Worm (Caenorhabditis elegans) whole organism, young adult: Measurements from ENCODE around the gene nas-15.
A peak's percentile ranks its signal among the peaks of the same experiment; 100 is the strongest.

Experiments used
- B0019.2 ChIP-seq: fragments of 200-800 bp; sonication (Bioruptor generic); conservative IDR thresholded peaks from 2 replicates; pipeline ENCODE4 v1.3.6; 2022; ENCODE audit warnings: missing genetic modification reagents, missing genetic modification characterization, missing compliant biosample characterization
- B0035.1 ChIP-seq: sonication (generic microtip); optimal IDR thresholded peaks from 2 replicates; lab custom pipeline; 2016; ENCODE audit warnings: missing genetic modification characterization, mild to moderate bottlenecking, missing compliant biosample characterization, missing genotype, missing genetic modification reagents
- B0261.1 ChIP-seq: sonication (generic microtip); optimal IDR thresholded peaks from 2 replicates; lab custom pipeline; 2016; ENCODE audit warnings: mild to moderate bottlenecking, missing genetic modification characterization, moderate library complexity, missing compliant biosample characterization
- B0336.3 ChIP-seq: fragments of 200-800 bp; sonication (Bioruptor generic); IDR thresholded peaks from 2 replicates; pipeline ENCODE4 v1.3.6; 2022; ENCODE audit warnings: missing genetic modification characterization, missing compliant biosample characterization
- F10E7.11 ChIP-seq: sonication (generic microtip); optimal IDR thresholded peaks from 2 replicates; lab custom pipeline; 2017; ENCODE audit warnings: mild to moderate bottlenecking, missing genetic modification characterization, moderate library complexity, missing compliant biosample characterization
- F23B12.7 ChIP-seq: sonication (generic microtip); optimal IDR thresholded peaks from 2 replicates; lab custom pipeline; 2017; ENCODE audit warnings: missing genetic modification characterization, mild to moderate bottlenecking, missing compliant biosample characterization, antibody characterized with exemption, moderate library complexity; ENCODE audit not compliant: insufficient read depth
- F33H1.4 ChIP-seq: fragments of 200-800 bp; sonication (Bioruptor generic); IDR thresholded peaks from 2 replicates; pipeline ENCODE4 v1.3.6; 2022; ENCODE audit warnings: missing genetic modification reagents, missing genetic modification characterization, missing compliant biosample characterization
- F55B11.4 ChIP-seq: sonication (generic microtip); optimal IDR thresholded peaks from 2 replicates; lab custom pipeline; 2016; ENCODE audit warnings: missing compliant biosample characterization, missing genetic modification characterization, borderline replicate concordance; ENCODE audit not compliant: insufficient read depth
- K11D2.4 ChIP-seq: fragments of 200-800 bp; sonication (Bioruptor generic); IDR thresholded peaks from 2 replicates; pipeline ENCODE4 v1.3.6; 2022; ENCODE audit warnings: missing genetic modification reagents, missing genetic modification characterization, missing compliant biosample characterization
- T26A5.8 ChIP-seq: sonication (generic microtip); optimal IDR thresholded peaks from 2 replicates; lab custom pipeline; 2016; ENCODE audit warnings: missing genetic modification characterization, missing compliant biosample characterization
- Y53G8AR.9 ChIP-seq: fragments of 200-800 bp; sonication (Bioruptor generic); conservative IDR thresholded peaks from 2 replicates; pipeline ENCODE4 v1.3.6; 2022; ENCODE audit warnings: missing genetic modification reagents, missing genetic modification characterization, missing compliant biosample characterization
- Y79H2A.3 ChIP-seq: fragments of 200-800 bp; sonication (Bioruptor generic); conservative IDR thresholded peaks from 2 replicates; pipeline ENCODE4 v1.3.6; 2022; ENCODE audit warnings: missing genetic modification reagents, missing genetic modification characterization, missing compliant biosample characterization
- ZK185.1 ChIP-seq: sonication (generic microtip); optimal IDR thresholded peaks from 2 replicates; lab custom pipeline; 2016; ENCODE audit warnings: mild to moderate bottlenecking, missing genetic modification characterization, missing compliant biosample characterization; ENCODE audit not compliant: poor library complexity, severe bottlenecking
- akir-1 ChIP-seq: fragments of 200-800 bp; sonication (Bioruptor generic); optimal IDR thresholded peaks from 2 replicates; lab custom pipeline; 2018; ENCODE audit warnings: mild to moderate bottlenecking, missing genetic modification characterization, moderate library complexity, missing compliant biosample characterization
- ama-1 ChIP-seq, 3 experiments: fragments of 150-350 bp in 1 of 3; sonication (generic microtip) in 2 of 3; optimal IDR thresholded peaks; 2 replicates each; lab custom pipeline; 2014 to 2018; ENCODE audit warnings: missing biosample characterization in 2 of 3, missing genetic modification characterization in 2 of 3, missing genetic modification reagents in 2 of 3
- aptf-2 ChIP-seq: fragments of 200-800 bp; sonication (Bioruptor generic); conservative IDR thresholded peaks from 2 replicates; pipeline ENCODE4 v1.3.6; 2022; ENCODE audit warnings: missing genetic modification reagents, missing genetic modification characterization, missing compliant biosample characterization
- aptf-3 ChIP-seq: fragments of 200-800 bp; sonication (Bioruptor generic); IDR thresholded peaks from 2 replicates; pipeline ENCODE4 v1.3.6; 2022; ENCODE audit warnings: missing genetic modification characterization, missing compliant biosample characterization
- attf-6 ChIP-seq: fragments of 200-800 bp; sonication (Bioruptor generic); IDR thresholded peaks from 2 replicates; pipeline ENCODE4 v1.3.6; 2022; ENCODE audit warnings: missing genetic modification reagents, missing genetic modification characterization, missing compliant biosample characterization
- bed-1 ChIP-seq: fragments of 200-800 bp; sonication (Bioruptor generic); IDR thresholded peaks from 2 replicates; pipeline ENCODE4 v1.3.6; 2022; ENCODE audit warnings: missing genetic modification reagents, missing genetic modification characterization, missing compliant biosample characterization
- cebp-1 ChIP-seq, 2 experiments: fragments of 200-800 bp in 1 of 2; sonication (Bioruptor generic) in 1 of 2; sonication (generic microtip) in 1 of 2; IDR thresholded peaks in 1 of 2; optimal IDR thresholded peaks in 1 of 2; 2 replicates each; pipeline versions ENCODE4 v1.3.6 to Lab custom; 2017 to 2022; ENCODE audit warnings: missing compliant biosample characterization in 2 of 2, missing genetic modification characterization in 2 of 2, mild to moderate bottlenecking in 1 of 2, missing genetic modification reagents in 1 of 2, moderate library complexity in 1 of 2
- ceh-91 ChIP-seq: fragments of 200-800 bp; sonication (Bioruptor generic); IDR thresholded peaks from 2 replicates; pipeline ENCODE4 v1.3.6; 2022; ENCODE audit warnings: missing genetic modification reagents, missing genetic modification characterization, missing compliant biosample characterization
- dox-1 ChIP-seq: fragments of 200-800 bp; sonication (Bioruptor generic); IDR thresholded peaks from 2 replicates; pipeline ENCODE4 v1.3.6; 2022; ENCODE audit warnings: missing genetic modification reagents, missing genetic modification characterization, missing compliant biosample characterization
- dpff-1 ChIP-seq: sonication (generic microtip); optimal IDR thresholded peaks from 2 replicates; lab custom pipeline; 2017; ENCODE audit warnings: mild to moderate bottlenecking, missing genetic modification characterization, missing compliant biosample characterization
- efl-1 ChIP-seq: fragments of 150-350 bp; optimal IDR thresholded peaks from 2 replicates; lab custom pipeline; 2014; ENCODE audit warnings: missing biosample characterization, missing genetic modification reagents, missing genetic modification characterization
- egrh-3 ChIP-seq: fragments of 200-800 bp; sonication (Bioruptor generic); IDR thresholded peaks from 2 replicates; pipeline ENCODE4 v1.3.6; 2022; ENCODE audit warnings: missing genetic modification reagents, missing genetic modification characterization, missing compliant biosample characterization
- ekl-4 ChIP-seq: fragments of 200-800 bp; sonication (Bioruptor generic); IDR thresholded peaks from 2 replicates; pipeline ENCODE4 v1.3.6; 2022; ENCODE audit warnings: missing genetic modification reagents, missing genetic modification characterization, missing compliant biosample characterization
- hmg-20 ChIP-seq: fragments of 200-800 bp; sonication (Bioruptor generic); IDR thresholded peaks from 2 replicates; pipeline ENCODE4 v1.3.6; 2022; ENCODE audit warnings: missing genetic modification reagents, missing genetic modification characterization, missing compliant biosample characterization
- hsf-1 ChIP-seq: fragments of 200-800 bp; sonication (Bioruptor generic); IDR thresholded peaks from 2 replicates; pipeline ENCODE4 v1.3.6; 2022; ENCODE audit warnings: missing genetic modification reagents, missing genetic modification characterization, missing compliant biosample characterization
- lin-54 ChIP-seq: fragments of 200-800 bp; sonication (Bioruptor generic); optimal IDR thresholded peaks from 2 replicates; lab custom pipeline; 2018; ENCODE audit warnings: mild to moderate bottlenecking, missing genetic modification characterization, missing compliant biosample characterization
- lir-1 ChIP-seq: fragments of 200-800 bp; sonication (Bioruptor generic); conservative IDR thresholded peaks from 2 replicates; pipeline ENCODE4 v1.3.6; 2022; ENCODE audit warnings: missing genetic modification reagents, missing genetic modification characterization, missing compliant biosample characterization
- madf-10 ChIP-seq: sonication (generic microtip); optimal IDR thresholded peaks from 2 replicates; lab custom pipeline; 2016; ENCODE audit warnings: mild to moderate bottlenecking, missing genetic modification characterization, missing compliant biosample characterization
- nfya-2 ChIP-seq: fragments of 200-800 bp; sonication (Bioruptor generic); IDR thresholded peaks from 2 replicates; pipeline ENCODE4 v1.3.6; 2022; ENCODE audit warnings: missing genetic modification reagents, missing genetic modification characterization, missing compliant biosample characterization
- nhr-27 ChIP-seq: fragments of 200-800 bp; sonication (Bioruptor generic); optimal IDR thresholded peaks from 2 replicates; lab custom pipeline; 2018; ENCODE audit warnings: mild to moderate bottlenecking, missing genetic modification characterization, moderate library complexity, missing compliant biosample characterization
- pha-4 ChIP-seq: fragments of 150-350 bp; sonication (generic microtip); optimal IDR thresholded peaks from 2 replicates; lab custom pipeline; 2014; ENCODE audit warnings: missing biosample characterization, missing genetic modification reagents, missing genetic modification characterization
- rcor-1 ChIP-seq: fragments of 200-800 bp; sonication (Bioruptor generic); IDR thresholded peaks from 2 replicates; pipeline ENCODE4 v1.3.6; 2022; ENCODE audit warnings: missing genetic modification reagents, missing genetic modification characterization, missing compliant biosample characterization
- tbp1 ChIP-seq: fragments of 200-800 bp; sonication (Bioruptor generic); optimal IDR thresholded peaks from 2 replicates; lab custom pipeline; 2018; ENCODE audit warnings: mild to moderate bottlenecking, missing genetic modification characterization, missing compliant biosample characterization
- unc-130 ChIP-seq: sonication (generic microtip); optimal IDR thresholded peaks from 2 replicates; lab custom pipeline; 2016; ENCODE audit warnings: missing genetic modification reagents, missing genetic modification characterization, missing compliant biosample characterization
- zfh-2 ChIP-seq: fragments of 200-800 bp; sonication (Bioruptor generic); conservative IDR thresholded peaks from 2 replicates; pipeline ENCODE4 v1.3.6; 2022; ENCODE audit warnings: missing genetic modification reagents, missing genetic modification characterization, missing compliant biosample characterization
- zim-3 ChIP-seq: sonication (generic microtip); optimal IDR thresholded peaks from 2 replicates; lab custom pipeline; 2017; ENCODE audit warnings: mild to moderate bottlenecking, missing genetic modification characterization, moderate library complexity, missing compliant biosample characterization
- ztf-18 ChIP-seq: sonication (generic microtip); optimal IDR thresholded peaks from 2 replicates; lab custom pipeline; 2016; ENCODE audit warnings: missing genotype, mild to moderate bottlenecking, missing genetic modification characterization, missing compliant biosample characterization
- ztf-22 ChIP-seq: fragments of 200-800 bp; sonication (Bioruptor generic); optimal IDR thresholded peaks from 2 replicates; lab custom pipeline; 2018; ENCODE audit warnings: mild to moderate bottlenecking, missing genetic modification characterization, moderate library complexity, missing compliant biosample characterization
- ztf-26 ChIP-seq: sonication (generic microtip); optimal IDR thresholded peaks from 2 replicates; lab custom pipeline; 2017; ENCODE audit warnings: missing genetic modification characterization, missing compliant biosample characterization
- ztf-3 ChIP-seq: fragments of 200-800 bp; sonication (Bioruptor generic); optimal IDR thresholded peaks from 2 replicates; lab custom pipeline; 2018; ENCODE audit warnings: mild to moderate bottlenecking, missing genetic modification characterization, missing compliant biosample characterization
- ztf-6 ChIP-seq: fragments of 200-800 bp; sonication (Bioruptor generic); IDR thresholded peaks from 2 replicates; pipeline ENCODE4 v1.3.6; 2022; ENCODE audit warnings: missing genetic modification reagents, missing genetic modification characterization, missing compliant biosample characterization

Gene nas-15

DNA sequence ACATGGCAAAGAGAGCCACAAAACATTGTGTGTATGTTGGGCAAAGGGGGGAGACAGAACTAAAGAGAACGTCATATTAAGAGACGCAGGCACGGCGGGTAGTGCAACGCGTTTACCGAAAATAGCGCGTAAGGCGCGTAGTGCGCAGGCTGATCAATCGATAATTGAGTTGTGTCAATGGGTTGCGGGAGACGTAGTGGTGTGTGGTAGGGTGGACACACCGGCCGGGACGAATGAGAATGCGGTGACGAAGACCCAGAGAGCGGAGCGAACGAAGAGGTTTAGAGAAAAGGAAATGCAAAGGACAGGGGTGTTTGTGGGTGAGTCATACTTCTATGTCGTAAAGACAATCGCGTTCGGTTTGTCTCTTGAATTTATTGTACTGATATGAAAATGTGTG is 49.8 kb upstream of the nas-15 start (continued):
- TF ChIP-seq K11D2.4 (GFP tag; lab: Robert Waterston, UW) = peak; percentile 71; the same call in 1 of the 2 replicates
- TF ChIP-seq hsf-1 (GFP tag; lab: Robert Waterston, UW) = no peak
- TF ChIP-seq F33H1.4 = no peak
- no peak for TF ChIP-seq ceh-91 (GFP tag; lab: Robert Waterston, UW)
- no peak for TF ChIP-seq bed-1 (GFP tag; lab: Robert Waterston, UW)
- TF ChIP-seq ekl-4 (GFP tag; lab: Robert Waterston, UW) = no peak
- no peak for TF ChIP-seq Y79H2A.3 (GFP tag; lab: Robert Waterston, UW)
- TF ChIP-seq attf-6 (GFP tag; lab: Robert Waterston, UW) = no peak
- peak; percentile 26; the same call in 1 of the 2 replicates for TF ChIP-seq egrh-3 (GFP tag; lab: Robert Waterston, UW)
- no peak for TF ChIP-seq madf-10 (tag; lab: Kevin White, UChicago)
- no peak for TF ChIP-seq efl-1 (GFP tag; lab: Kevin White, UChicago)
- no peak for TF ChIP-seq lin-54 (GFP tag; lab: Kevin White, UChicago)
- no peak for TF ChIP-seq B0019.2
- no peak for TF ChIP-seq ztf-6 (GFP tag; lab: Robert Waterston, UW)
- TF ChIP-seq ztf-3 (GFP tag; lab: Kevin White, UChicago) = no peak
- TF ChIP-seq F23B12.7 = no peak
- no peak for TF ChIP-seq T26A5.8 (tag; lab: Kevin White, UChicago)
- no peak for TF ChIP-seq ztf-22 (GFP tag; lab: Kevin White, UChicago)
- no peak for TF ChIP-seq aptf-3 (GFP tag; lab: Robert Waterston, UW)
- no peak for TF ChIP-seq tbp1 (GFP tag; lab: Kevin White, UChicago)
- TF ChIP-seq dpff-1 (tag; lab: Kevin White, UChicago) = no peak
- no peak for TF ChIP-seq F55B11.4 (tag; lab: Kevin White, UChicago)
- 0 out of 2 replicates have a peak, but pooled peaks have one; percentile 13 for TF ChIP-seq hmg-20 (GFP tag; lab: Robert Waterston, UW)
- TF ChIP-seq unc-130 (GFP tag; lab: Kevin White, UChicago) = no peak
- TF ChIP-seq cebp-1 (GFP tag; IDR thresholded peaks at IDR 0.05; lab: Robert Waterston, UW) = no peak
- no peak for TF ChIP-seq cebp-1 (tag; optimal IDR thresholded peaks at IDR 0.05; lab: Kevin White, UChicago)
- peak; percentile 50 for TF ChIP-seq ztf-26 (tag; lab: Kevin White, UChicago)
- TF ChIP-seq dox-1 (GFP tag; lab: Robert Waterston, UW) = no peak
- TF ChIP-seq aptf-2 (GFP tag; lab: Robert Waterston, UW) = no peak
- no peak for TF ChIP-seq ama-1 (optimal IDR thresholded peaks at IDR 0.05; lab: Kevin White, UChicago)
- TF ChIP-seq ama-1 (GFP tag; optimal IDR thresholded peaks at IDR 0.05; lab: Kevin White, UChicago) = no peak
- TF ChIP-seq nfya-2 (GFP tag; lab: Robert Waterston, UW) = no peak
- TF ChIP-seq ztf-18 = no peak
- TF ChIP-seq B0261.1 (tag; lab: Kevin White, UChicago) = no peak
- TF ChIP-seq rcor-1 (GFP tag; lab: Robert Waterston, UW) = peak; percentile 52; the same call in 1 of the 2 replicates
- peak; percentile 42 for TF ChIP-seq ZK185.1
- TF ChIP-seq zfh-2 = no peak
- TF ChIP-seq, all 124 proteins: peak for 24

DNA sequence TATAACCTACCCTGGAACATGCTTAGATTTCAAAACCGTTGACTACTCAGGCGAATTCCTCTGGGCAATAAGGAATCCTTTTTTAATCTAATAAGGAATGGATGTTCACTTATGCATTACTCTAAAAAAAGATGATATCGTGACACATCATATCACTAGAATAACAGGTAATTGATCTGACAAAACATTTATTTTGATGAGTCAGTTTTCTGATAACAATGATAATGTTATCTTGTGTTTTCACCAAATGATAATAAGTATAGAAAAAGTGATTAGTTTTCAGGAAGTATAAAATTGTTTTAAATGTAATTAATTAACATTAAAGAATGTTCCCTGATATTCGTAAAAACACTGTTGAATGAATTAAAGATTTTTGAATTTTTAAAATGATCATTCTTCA is 48.5 kb upstream of the nas-15 start:
- TF ChIP-seq nhr-27 (tag; lab: Kevin White, UChicago) (no peak), lir-1 (GFP tag; lab: Robert Waterston, UW) (no peak), Y53G8AR.9 (GFP tag; lab: Robert Waterston, UW) (no peak), F10E7.11 (no peak), pha-4 (tag; lab: Kevin White, UChicago) (no peak), B0035.1 (no peak), T26A5.8 (tag; lab: Kevin White, UChicago) (no peak), B0336.3 (GFP tag; lab: Robert Waterston, UW) (no peak), F33H1.4 (no peak), dox-1 (GFP tag; lab: Robert Waterston, UW) (no peak), zim-3 (tag; lab: Kevin White, UChicago) (no peak), akir-1 (no peak)
